Worm (Caenorhabditis elegans): Measurements from ENCODE around the gene T16G12.6.

- TF ChIP-seq ekl-4 (GFP tag; IDR thresholded peaks at IDR 0.05) (no peak), lin-26 (GFP tag; IDR thresholded peaks at IDR 0.05) (no peak), ama-1 (optimal IDR thresholded peaks at IDR 0.05) (no peak), ama-1 (GFP tag; optimal IDR thresholded peaks at IDR 0.05) (no peak), nfya-1 (tag; optimal IDR thresholded peaks at IDR 0.05; ENCODE audit: borderline replicate concordance, insufficient read depth) (no peak), ztf-18 (tag; optimal IDR thresholded peaks at IDR 0.05) (no peak), ztf-28 (GFP tag; IDR thresholded peaks at IDR 0.05) (no peak), pha-4 (tag; optimal IDR thresholded peaks at IDR 0.05) (no peak), let-526 (GFP tag; IDR thresholded peaks at IDR 0.05) (no peak), mcd-1 (GFP tag; IDR thresholded peaks at IDR 0.05) (no peak), snpc-4 (GFP tag; optimal IDR thresholded peaks at IDR 0.05) (no peak), snpc-4 (tag; optimal IDR thresholded peaks at IDR 0.05) (no peak), K12H6.12 (tag; optimal IDR thresholded peaks at IDR 0.05) (no peak), unc-62 (GFP tag; optimal IDR thresholded peaks at IDR 0.05) (no peak)
Observed at ce11 chrIII:10085983-10086382, 16.6 kb downstream of the T16G12.6 start, which contains the start of gene T16H12.2.
